Worm (Caenorhabditis elegans) whole organism, young adult: ENCODE measurements around the gene set-22.

ENCODE experiments used
- B0019.2 ChIP-seq: fragments of 200-800 bp; sonication (Bioruptor generic); conservative IDR thresholded peaks from 2 replicates; pipeline ENCODE4 v1.3.6; 2022; ENCODE audit warnings: missing genetic modification reagents, missing genetic modification characterization, missing compliant biosample characterization
- B0035.1 ChIP-seq: sonication (generic microtip); optimal IDR thresholded peaks from 2 replicates; lab custom pipeline; 2016; ENCODE audit warnings: missing genetic modification characterization, mild to moderate bottlenecking, missing compliant biosample characterization, missing genotype, missing genetic modification reagents
- F10E7.11 ChIP-seq: sonication (generic microtip); optimal IDR thresholded peaks from 2 replicates; lab custom pipeline; 2017; ENCODE audit warnings: mild to moderate bottlenecking, missing genetic modification characterization, moderate library complexity, missing compliant biosample characterization
- F33H1.4 ChIP-seq: fragments of 200-800 bp; sonication (Bioruptor generic); IDR thresholded peaks from 2 replicates; pipeline ENCODE4 v1.3.6; 2022; ENCODE audit warnings: missing genetic modification reagents, missing genetic modification characterization, missing compliant biosample characterization
- F49E8.2 ChIP-seq: sonication (generic microtip); optimal IDR thresholded peaks from 3 replicates; lab custom pipeline; 2017; ENCODE audit warnings: missing genetic modification characterization, mild to moderate bottlenecking, missing compliant biosample characterization, antibody characterized with exemption, moderate library complexity; ENCODE audit not compliant: insufficient read depth
- F52B5.7 ChIP-seq: sonication (generic microtip); optimal IDR thresholded peaks from 2 replicates; lab custom pipeline; 2016; ENCODE audit warnings: mild to moderate bottlenecking, missing genetic modification characterization, missing compliant biosample characterization
- K11D2.4 ChIP-seq: fragments of 200-800 bp; sonication (Bioruptor generic); IDR thresholded peaks from 2 replicates; pipeline ENCODE4 v1.3.6; 2022; ENCODE audit warnings: missing genetic modification reagents, missing genetic modification characterization, missing compliant biosample characterization
- T07F8.4 ChIP-seq: sonication (generic microtip); optimal IDR thresholded peaks from 2 replicates; lab custom pipeline; 2016; ENCODE audit warnings: mild to moderate bottlenecking, missing genetic modification characterization, moderate library complexity, missing compliant biosample characterization
- Y56A3A.18 ChIP-seq: fragments of 200-800 bp; sonication (Bioruptor generic); IDR thresholded peaks from 2 replicates; pipeline ENCODE4 v1.3.6; 2022; ENCODE audit warnings: missing genetic modification reagents, missing genetic modification characterization, missing compliant biosample characterization
- ZK185.1 ChIP-seq: sonication (generic microtip); optimal IDR thresholded peaks from 2 replicates; lab custom pipeline; 2016; ENCODE audit warnings: mild to moderate bottlenecking, missing genetic modification characterization, missing compliant biosample characterization; ENCODE audit not compliant: poor library complexity, severe bottlenecking
- akir-1 ChIP-seq: fragments of 200-800 bp; sonication (Bioruptor generic); optimal IDR thresholded peaks from 2 replicates; lab custom pipeline; 2018; ENCODE audit warnings: mild to moderate bottlenecking, missing genetic modification characterization, moderate library complexity, missing compliant biosample characterization
- ama-1 ChIP-seq, 3 experiments: fragments of 150-350 bp in 1 of 3; sonication (generic microtip) in 2 of 3; optimal IDR thresholded peaks; 2 replicates each; lab custom pipeline; 2014 to 2018; ENCODE audit warnings: missing biosample characterization in 2 of 3, missing genetic modification characterization in 2 of 3, missing genetic modification reagents in 2 of 3
- bed-2 ChIP-seq: fragments of 200-800 bp; sonication (Bioruptor generic); IDR thresholded peaks from 2 replicates; pipeline ENCODE4 v1.3.6; 2022; ENCODE audit warnings: missing genetic modification reagents, missing genetic modification characterization, missing compliant biosample characterization
- ccch-3 ChIP-seq: fragments of 200-800 bp; sonication (Bioruptor generic); optimal IDR thresholded peaks from 2 replicates; lab custom pipeline; 2018; ENCODE audit warnings: mild to moderate bottlenecking, missing genetic modification characterization, missing compliant biosample characterization
- cebp-1 ChIP-seq, 2 experiments: fragments of 200-800 bp in 1 of 2; sonication (Bioruptor generic) in 1 of 2; sonication (generic microtip) in 1 of 2; IDR thresholded peaks in 1 of 2; optimal IDR thresholded peaks in 1 of 2; 2 replicates each; pipeline versions ENCODE4 v1.3.6 to Lab custom; 2017 to 2022; ENCODE audit warnings: missing compliant biosample characterization in 2 of 2, missing genetic modification characterization in 2 of 2, mild to moderate bottlenecking in 1 of 2, missing genetic modification reagents in 1 of 2, moderate library complexity in 1 of 2
- cebp-2 ChIP-seq: fragments of 200-800 bp; sonication (Bioruptor generic); IDR thresholded peaks from 2 replicates; pipeline ENCODE4 v1.3.6; 2022; ENCODE audit warnings: missing genetic modification characterization, missing compliant biosample characterization
- ceh-27 ChIP-seq: fragments of 200-800 bp; sonication (Bioruptor generic); optimal IDR thresholded peaks from 2 replicates; lab custom pipeline; 2018; ENCODE audit warnings: mild to moderate bottlenecking, missing genetic modification characterization, moderate library complexity, missing compliant biosample characterization
- dox-1 ChIP-seq: fragments of 200-800 bp; sonication (Bioruptor generic); IDR thresholded peaks from 2 replicates; pipeline ENCODE4 v1.3.6; 2022; ENCODE audit warnings: missing genetic modification reagents, missing genetic modification characterization, missing compliant biosample characterization
- ets-4 ChIP-seq: fragments of 200-800 bp; sonication (Bioruptor generic); optimal IDR thresholded peaks from 2 replicates; lab custom pipeline; 2018; ENCODE audit warnings: mild to moderate bottlenecking, missing genetic modification characterization, missing compliant biosample characterization
- him-1 ChIP-seq: sonication (generic microtip); optimal IDR thresholded peaks from 2 replicates; lab custom pipeline; 2016; ENCODE audit warnings: missing genotype, missing genetic modification reagents, missing genetic modification characterization, missing compliant biosample characterization
- hmg-1.2 ChIP-seq: fragments of 200-800 bp; sonication (Bioruptor generic); IDR thresholded peaks from 2 replicates; pipeline ENCODE4 v1.3.6; 2022; ENCODE audit warnings: missing genetic modification reagents, missing genetic modification characterization, missing compliant biosample characterization
- hmg-20 ChIP-seq: fragments of 200-800 bp; sonication (Bioruptor generic); IDR thresholded peaks from 2 replicates; pipeline ENCODE4 v1.3.6; 2022; ENCODE audit warnings: missing genetic modification reagents, missing genetic modification characterization, missing compliant biosample characterization
- let-607 ChIP-seq, 2 experiments: fragments of 200-800 bp in 1 of 2; sonication (Bioruptor generic) in 1 of 2; sonication (generic microtip) in 1 of 2; optimal IDR thresholded peaks; 2 replicates each; lab custom pipeline; 2016 to 2018; ENCODE audit warnings: mild to moderate bottlenecking in 2 of 2, missing compliant biosample characterization in 2 of 2, missing genetic modification characterization in 2 of 2, moderate library complexity in 2 of 2, missing genotype in 1 of 2
- lin-40 ChIP-seq: sonication (generic microtip); optimal IDR thresholded peaks from 2 replicates; lab custom pipeline; 2016; ENCODE audit warnings: missing genetic modification characterization, mild to moderate bottlenecking, missing compliant biosample characterization, missing genotype, missing genetic modification reagents
- lin-54 ChIP-seq: fragments of 200-800 bp; sonication (Bioruptor generic); optimal IDR thresholded peaks from 2 replicates; lab custom pipeline; 2018; ENCODE audit warnings: mild to moderate bottlenecking, missing genetic modification characterization, missing compliant biosample characterization
- madf-10 ChIP-seq: sonication (generic microtip); optimal IDR thresholded peaks from 2 replicates; lab custom pipeline; 2016; ENCODE audit warnings: mild to moderate bottlenecking, missing genetic modification characterization, missing compliant biosample characterization
- madf-3 ChIP-seq: fragments of 200-800 bp; sonication (Bioruptor generic); IDR thresholded peaks from 2 replicates; pipeline ENCODE4 v1.3.6; 2022; ENCODE audit warnings: missing genetic modification reagents, missing genetic modification characterization, missing compliant biosample characterization
- madf-8 ChIP-seq: fragments of 200-800 bp; sonication (Bioruptor generic); conservative IDR thresholded peaks from 2 replicates; pipeline ENCODE4 v1.3.6; 2022; ENCODE audit warnings: missing genetic modification reagents, missing genetic modification characterization, missing compliant biosample characterization
- mcd-1 ChIP-seq: fragments of 200-800 bp; sonication (Bioruptor generic); IDR thresholded peaks from 2 replicates; pipeline ENCODE4 v1.3.6; 2022; ENCODE audit warnings: missing genetic modification reagents, missing genetic modification characterization, missing compliant biosample characterization
- mel-28 ChIP-seq: sonication (generic microtip); optimal IDR thresholded peaks from 2 replicates; lab custom pipeline; 2016; ENCODE audit warnings: borderline replicate concordance, mild to moderate bottlenecking, missing genetic modification characterization, missing compliant biosample characterization
- mxl-1 ChIP-seq: sonication (generic microtip); optimal IDR thresholded peaks from 2 replicates; lab custom pipeline; 2016; ENCODE audit warnings: missing genetic modification characterization, missing compliant biosample characterization
- nfya-1 ChIP-seq: sonication (generic microtip); optimal IDR thresholded peaks from 2 replicates; lab custom pipeline; 2017; ENCODE audit warnings: antibody characterized with exemption, missing compliant biosample characterization, missing genetic modification characterization, borderline replicate concordance; ENCODE audit not compliant: insufficient read depth
- nfya-2 ChIP-seq: fragments of 200-800 bp; sonication (Bioruptor generic); IDR thresholded peaks from 2 replicates; pipeline ENCODE4 v1.3.6; 2022; ENCODE audit warnings: missing genetic modification reagents, missing genetic modification characterization, missing compliant biosample characterization
- nhr-179 ChIP-seq: sonication (generic microtip); optimal IDR thresholded peaks from 2 replicates; lab custom pipeline; 2016; ENCODE audit warnings: mild to moderate bottlenecking, missing genetic modification characterization, missing compliant biosample characterization
- rcor-1 ChIP-seq: fragments of 200-800 bp; sonication (Bioruptor generic); IDR thresholded peaks from 2 replicates; pipeline ENCODE4 v1.3.6; 2022; ENCODE audit warnings: missing genetic modification reagents, missing genetic modification characterization, missing compliant biosample characterization
- sdz-38 ChIP-seq: sonication (generic microtip); optimal IDR thresholded peaks from 2 replicates; lab custom pipeline; 2016; ENCODE audit warnings: missing genotype, missing genetic modification characterization, missing compliant biosample characterization
- sea-2 ChIP-seq: fragments of 200-800 bp; sonication (Bioruptor generic); IDR thresholded peaks from 2 replicates; pipeline ENCODE4 v1.3.6; 2022; ENCODE audit warnings: missing genetic modification characterization, missing compliant biosample characterization
- snpc-1.3 ChIP-seq: sonication (generic microtip); optimal IDR thresholded peaks from 2 replicates; lab custom pipeline; 2017; ENCODE audit warnings: missing genetic modification characterization, mild to moderate bottlenecking, missing compliant biosample characterization, antibody characterized with exemption, moderate library complexity, missing genotype, missing genetic modification reagents; ENCODE audit not compliant: insufficient read depth
- unc-130 ChIP-seq: sonication (generic microtip); optimal IDR thresholded peaks from 2 replicates; lab custom pipeline; 2016; ENCODE audit warnings: missing genetic modification reagents, missing genetic modification characterization, missing compliant biosample characterization
- ztf-22 ChIP-seq: fragments of 200-800 bp; sonication (Bioruptor generic); optimal IDR thresholded peaks from 2 replicates; lab custom pipeline; 2018; ENCODE audit warnings: mild to moderate bottlenecking, missing genetic modification characterization, moderate library complexity, missing compliant biosample characterization

The set-22 gene

ce11 chrV:10476864-10477443, 40.2 kb downstream of the set-22 start:
- no peak for TF ChIP-seq sea-2 (GFP tag; lab: Robert Waterston, UW)
- peak; percentile 4 for TF ChIP-seq ceh-27
- no peak for TF ChIP-seq nfya-2 (GFP tag; lab: Robert Waterston, UW)
- no peak for TF ChIP-seq F52B5.7 (tag; lab: Kevin White, UChicago)
- no peak for TF ChIP-seq Y56A3A.18 (GFP tag; lab: Robert Waterston, UW)
- peak; percentile 15 for TF ChIP-seq B0035.1 (tag; lab: Kevin White, UChicago)
- no peak for TF ChIP-seq cebp-2 (GFP tag; lab: Robert Waterston, UW)
- TF ChIP-seq mcd-1 (GFP tag; lab: Robert Waterston, UW), result no peak
- peak; percentile 8 for TF ChIP-seq ZK185.1 (tag; lab: Kevin White, UChicago)
- no peak for TF ChIP-seq akir-1 (GFP tag; lab: Kevin White, UChicago)
- TF ChIP-seq mel-28, result no peak
- no peak for TF ChIP-seq mxl-1 (tag; lab: Kevin White, UChicago)
- TF ChIP-seq nhr-179 (tag; lab: Kevin White, UChicago), result no peak
- TF ChIP-seq nfya-1 (tag; lab: Kevin White, UChicago), result no peak
- TF ChIP-seq madf-8 (GFP tag; lab: Robert Waterston, UW), result no peak
- no peak for TF ChIP-seq madf-10 (tag; lab: Kevin White, UChicago)
- no peak for TF ChIP-seq F10E7.11 (tag; lab: Kevin White, UChicago)
- no peak for TF ChIP-seq unc-130
- no peak for TF ChIP-seq lin-54
- TF ChIP-seq let-607 (tag; optimal IDR thresholded peaks at IDR 0.05; lab: Kevin White, UChicago), result no peak
- TF ChIP-seq sdz-38, result no peak
- TF ChIP-seq madf-3 (GFP tag; lab: Robert Waterston, UW), result peak; percentile 68; the same call in 1 of the 2 replicates
- no peak for TF ChIP-seq ccch-3 (GFP tag; lab: Kevin White, UChicago)
- TF ChIP-seq snpc-1.3 (tag; lab: Kevin White, UChicago), result no peak
- no peak for TF ChIP-seq B0019.2 (GFP tag; lab: Robert Waterston, UW)
- peak; percentile 51 for TF ChIP-seq cebp-1 (GFP tag; IDR thresholded peaks at IDR 0.05; lab: Robert Waterston, UW)
- peak; percentile 85 for TF ChIP-seq cebp-1 (tag; optimal IDR thresholded peaks at IDR 0.05; lab: Kevin White, UChicago)
- no peak for TF ChIP-seq him-1 (tag; lab: Kevin White, UChicago)
- TF ChIP-seq lin-40 (tag; lab: Kevin White, UChicago), result no peak
- no peak for TF ChIP-seq hmg-20 (GFP tag; lab: Robert Waterston, UW)
- TF ChIP-seq K11D2.4 (GFP tag; lab: Robert Waterston, UW), result no peak
- TF ChIP-seq ama-1 (optimal IDR thresholded peaks at IDR 0.05; lab: Kevin White, UChicago), result peak; percentile 66
- TF ChIP-seq ama-1 (GFP tag; optimal IDR thresholded peaks at IDR 0.05; lab: Kevin White, UChicago), result no peak
- TF ChIP-seq T07F8.4 (tag; lab: Kevin White, UChicago), result no peak
- no peak for TF ChIP-seq bed-2 (GFP tag; lab: Robert Waterston, UW)
- TF ChIP-seq ztf-22 (GFP tag; lab: Kevin White, UChicago), result no peak
- TF ChIP-seq F33H1.4, result no peak
- TF ChIP-seq hmg-1.2 (GFP tag; lab: Robert Waterston, UW), result no peak
- no peak for TF ChIP-seq dox-1 (GFP tag; lab: Robert Waterston, UW)
- TF ChIP-seq ets-4 (GFP tag; lab: Kevin White, UChicago), result no peak
- TF ChIP-seq rcor-1 (GFP tag; lab: Robert Waterston, UW), result no peak
- TF ChIP-seq F49E8.2 (tag; lab: Kevin White, UChicago), result no peak
